Worm (Caenorhabditis elegans) whole organism, young adult: ENCODE results near the gene try-3.

Source experiments
- B0261.1 ChIP-seq: sonication (generic microtip); optimal IDR thresholded peaks from 2 replicates; lab custom pipeline; 2016; ENCODE audit warnings: mild to moderate bottlenecking, missing genetic modification characterization, moderate library complexity, missing compliant biosample characterization
- F33H1.4 ChIP-seq: fragments of 200-800 bp; sonication (Bioruptor generic); IDR thresholded peaks from 2 replicates; pipeline ENCODE4 v1.3.6; 2022; ENCODE audit warnings: missing genetic modification reagents, missing genetic modification characterization, missing compliant biosample characterization
- F49E8.2 ChIP-seq: sonication (generic microtip); optimal IDR thresholded peaks from 3 replicates; lab custom pipeline; 2017; ENCODE audit warnings: missing genetic modification characterization, mild to moderate bottlenecking, missing compliant biosample characterization, antibody characterized with exemption, moderate library complexity; ENCODE audit not compliant: insufficient read depth
- F55B11.4 ChIP-seq: sonication (generic microtip); optimal IDR thresholded peaks from 2 replicates; lab custom pipeline; 2016; ENCODE audit warnings: missing compliant biosample characterization, missing genetic modification characterization, borderline replicate concordance; ENCODE audit not compliant: insufficient read depth
- Y56A3A.18 ChIP-seq: fragments of 200-800 bp; sonication (Bioruptor generic); IDR thresholded peaks from 2 replicates; pipeline ENCODE4 v1.3.6; 2022; ENCODE audit warnings: missing genetic modification reagents, missing genetic modification characterization, missing compliant biosample characterization
- Y67H2A.10 ChIP-seq: fragments of 200-800 bp; sonication (Bioruptor generic); conservative IDR thresholded peaks from 2 replicates; pipeline ENCODE4 v1.3.6; 2022; ENCODE audit warnings: missing genetic modification reagents, missing genetic modification characterization, missing compliant biosample characterization
- Y95B8A.8 ChIP-seq: fragments of 200-800 bp; sonication (Bioruptor generic); IDR thresholded peaks from 2 replicates; pipeline ENCODE4 v1.3.6; 2022; ENCODE audit warnings: missing genetic modification reagents, missing genetic modification characterization, missing compliant biosample characterization
- aptf-2 ChIP-seq: fragments of 200-800 bp; sonication (Bioruptor generic); conservative IDR thresholded peaks from 2 replicates; pipeline ENCODE4 v1.3.6; 2022; ENCODE audit warnings: missing genetic modification reagents, missing genetic modification characterization, missing compliant biosample characterization
- atf-7 ChIP-seq: sonication (generic microtip); optimal IDR thresholded peaks from 2 replicates; lab custom pipeline; 2017; ENCODE audit warnings: mild to moderate bottlenecking, missing genetic modification characterization, missing compliant biosample characterization
- athp-1 ChIP-seq: sonication (generic microtip); optimal IDR thresholded peaks from 2 replicates; lab custom pipeline; 2017; ENCODE audit warnings: mild to moderate bottlenecking, missing genetic modification characterization, missing compliant biosample characterization
- attf-5 ChIP-seq: fragments of 200-800 bp; sonication (Bioruptor generic); optimal IDR thresholded peaks from 2 replicates; lab custom pipeline; 2018; ENCODE audit warnings: mild to moderate bottlenecking, missing genetic modification characterization, missing compliant biosample characterization
- bed-1 ChIP-seq: fragments of 200-800 bp; sonication (Bioruptor generic); IDR thresholded peaks from 2 replicates; pipeline ENCODE4 v1.3.6; 2022; ENCODE audit warnings: missing genetic modification reagents, missing genetic modification characterization, missing compliant biosample characterization
- cebp-1 ChIP-seq, 2 experiments: fragments of 200-800 bp in 1 of 2; sonication (Bioruptor generic) in 1 of 2; sonication (generic microtip) in 1 of 2; IDR thresholded peaks in 1 of 2; optimal IDR thresholded peaks in 1 of 2; 2 replicates each; pipeline versions ENCODE4 v1.3.6 to Lab custom; 2017 to 2022; ENCODE audit warnings: missing compliant biosample characterization in 2 of 2, missing genetic modification characterization in 2 of 2, mild to moderate bottlenecking in 1 of 2, missing genetic modification reagents in 1 of 2, moderate library complexity in 1 of 2
- ceh-79 ChIP-seq: sonication (generic microtip); optimal IDR thresholded peaks from 2 replicates; lab custom pipeline; 2017; ENCODE audit warnings: mild to moderate bottlenecking, missing genetic modification characterization, missing compliant biosample characterization
- chd-7 ChIP-seq: sonication (generic microtip); optimal IDR thresholded peaks from 2 replicates; lab custom pipeline; 2016; ENCODE audit warnings: mild to moderate bottlenecking, missing genetic modification characterization, moderate library complexity, missing compliant biosample characterization
- die-1 ChIP-seq: sonication (generic microtip); optimal IDR thresholded peaks from 2 replicates; lab custom pipeline; 2016; ENCODE audit warnings: missing genotype, mild to moderate bottlenecking, missing genetic modification characterization, missing compliant biosample characterization
- hrde-1 ChIP-seq: sonication (generic microtip); optimal IDR thresholded peaks from 2 replicates; lab custom pipeline; 2016; ENCODE audit warnings: missing genetic modification characterization, mild to moderate bottlenecking, missing compliant biosample characterization, moderate library complexity, missing genotype, missing genetic modification reagents, borderline replicate concordance
- lsy-27 ChIP-seq: sonication (generic microtip); optimal IDR thresholded peaks from 2 replicates; lab custom pipeline; 2017; ENCODE audit warnings: missing genetic modification characterization, mild to moderate bottlenecking, missing compliant biosample characterization, antibody characterized with exemption, missing genotype, borderline replicate concordance; ENCODE audit not compliant: insufficient read depth
- mel-28 ChIP-seq: sonication (generic microtip); optimal IDR thresholded peaks from 2 replicates; lab custom pipeline; 2016; ENCODE audit warnings: borderline replicate concordance, mild to moderate bottlenecking, missing genetic modification characterization, missing compliant biosample characterization
- nfya-1 ChIP-seq: sonication (generic microtip); optimal IDR thresholded peaks from 2 replicates; lab custom pipeline; 2017; ENCODE audit warnings: antibody characterized with exemption, missing compliant biosample characterization, missing genetic modification characterization, borderline replicate concordance; ENCODE audit not compliant: insufficient read depth
- nfyb-1 ChIP-seq: fragments of 200-800 bp; sonication (Bioruptor generic); IDR thresholded peaks from 2 replicates; pipeline ENCODE4 v1.3.6; 2022; ENCODE audit warnings: missing genetic modification reagents, missing genetic modification characterization, missing compliant biosample characterization
- pbrm-1 ChIP-seq: fragments of 200-800 bp; sonication (Bioruptor generic); IDR thresholded peaks from 2 replicates; pipeline ENCODE4 v1.3.6; 2022; ENCODE audit warnings: missing genetic modification reagents, missing genetic modification characterization, missing compliant biosample characterization
- rcor-1 ChIP-seq: fragments of 200-800 bp; sonication (Bioruptor generic); IDR thresholded peaks from 2 replicates; pipeline ENCODE4 v1.3.6; 2022; ENCODE audit warnings: missing genetic modification reagents, missing genetic modification characterization, missing compliant biosample characterization
- repo-1 ChIP-seq: sonication (generic microtip); optimal IDR thresholded peaks from 2 replicates; lab custom pipeline; 2017; ENCODE audit warnings: mild to moderate bottlenecking, missing genetic modification characterization, missing compliant biosample characterization
- snpc-1.1 ChIP-seq: sonication (generic microtip); optimal IDR thresholded peaks from 2 replicates; lab custom pipeline; 2017; ENCODE audit warnings: missing genetic modification characterization, mild to moderate bottlenecking, missing compliant biosample characterization, antibody characterized with exemption, moderate library complexity, missing genotype, missing genetic modification reagents; ENCODE audit not compliant: insufficient read depth
- snpc-4 ChIP-seq, 5 experiments: fragments of 150-350 bp in 1 of 5; sonication (generic microtip) in 4 of 5; optimal IDR thresholded peaks; 2 replicates each; lab custom pipeline; 2014 to 2018; ENCODE audit warnings: missing genetic modification characterization in 5 of 5, missing biosample characterization in 3 of 5, antibody characterized with exemption in 2 of 5, mild to moderate bottlenecking in 2 of 5, missing compliant biosample characterization in 2 of 5, missing genotype in 2 of 5, moderate library complexity in 2 of 5, missing genetic modification reagents in 1 of 5
- tbp1 ChIP-seq: fragments of 200-800 bp; sonication (Bioruptor generic); optimal IDR thresholded peaks from 2 replicates; lab custom pipeline; 2018; ENCODE audit warnings: mild to moderate bottlenecking, missing genetic modification characterization, missing compliant biosample characterization
- tlf-1 ChIP-seq: fragments of 200-800 bp; sonication (Bioruptor generic); optimal IDR thresholded peaks from 2 replicates; lab custom pipeline; 2018; ENCODE audit warnings: mild to moderate bottlenecking, missing genetic modification characterization, missing compliant biosample characterization
- unc-130 ChIP-seq: sonication (generic microtip); optimal IDR thresholded peaks from 2 replicates; lab custom pipeline; 2016; ENCODE audit warnings: missing genetic modification reagents, missing genetic modification characterization, missing compliant biosample characterization
- ztf-22 ChIP-seq: fragments of 200-800 bp; sonication (Bioruptor generic); optimal IDR thresholded peaks from 2 replicates; lab custom pipeline; 2018; ENCODE audit warnings: mild to moderate bottlenecking, missing genetic modification characterization, moderate library complexity, missing compliant biosample characterization

try-3 gene

ce11 chrIV:6522305-6522917 is 34.5 kb upstream of the try-3 start, which contains the start of gene ddi-1 (continued):
- no peak for TF ChIP-seq hrde-1
- no peak for TF ChIP-seq pbrm-1 (GFP tag; lab: Robert Waterston, UW)
- no peak for TF ChIP-seq snpc-4 (GFP tag; optimal IDR thresholded peaks at IDR 0.05; lab: Kevin White, UChicago)
- peak in 1 of 4 experiments; percentile 6 for TF ChIP-seq snpc-4 (tag; optimal IDR thresholded peaks at IDR 0.05; lab: Kevin White, UChicago)
- TF ChIP-seq B0261.1 (tag; lab: Kevin White, UChicago) = no peak
- peak; percentile 36 for TF ChIP-seq attf-5 (GFP tag; lab: Kevin White, UChicago)
- TF ChIP-seq athp-1 (tag; lab: Kevin White, UChicago) = no peak

- TF ChIP-seq bed-1 (GFP tag; lab: Robert Waterston, UW) = no peak
- TF ChIP-seq pbrm-1 (GFP tag; lab: Robert Waterston, UW) = no peak
- no peak for TF ChIP-seq cebp-1 (GFP tag; IDR thresholded peaks at IDR 0.05; lab: Robert Waterston, UW)
- TF ChIP-seq cebp-1 (tag; optimal IDR thresholded peaks at IDR 0.05; lab: Kevin White, UChicago) = no peak
- TF ChIP-seq F33H1.4 = no peak
- no peak for TF ChIP-seq rcor-1 (GFP tag; lab: Robert Waterston, UW)
- no peak for TF ChIP-seq chd-7 (tag; lab: Kevin White, UChicago)
- no peak for TF ChIP-seq F55B11.4 (tag; lab: Kevin White, UChicago)
- TF ChIP-seq unc-130 = no peak
- no peak for TF ChIP-seq snpc-1.1 (tag; lab: Kevin White, UChicago)
- no peak for TF ChIP-seq F49E8.2 (tag; lab: Kevin White, UChicago)
- TF ChIP-seq die-1 = no peak
- TF ChIP-seq Y67H2A.10 (GFP tag; lab: Robert Waterston, UW) = no peak
- TF ChIP-seq tbp1 (GFP tag; lab: Kevin White, UChicago) = no peak
- TF ChIP-seq nfya-1 (tag; lab: Kevin White, UChicago) = no peak
- TF ChIP-seq tlf-1 (GFP tag; lab: Kevin White, UChicago) = no peak
- TF ChIP-seq aptf-2 (GFP tag; lab: Robert Waterston, UW) = no peak
- no peak for TF ChIP-seq ztf-22 (GFP tag; lab: Kevin White, UChicago)
- TF ChIP-seq B0261.1 (tag; lab: Kevin White, UChicago) = no peak
These were observed 33.2 kb upstream of the try-3 start for ce11 chrIV:6523773-6524172.

- TF ChIP-seq unc-130 = no peak
- TF ChIP-seq lsy-27 (tag; lab: Kevin White, UChicago) = no peak
- TF ChIP-seq ceh-79 (tag; lab: Kevin White, UChicago) = peak; percentile 34
- no peak for TF ChIP-seq mel-28 (tag; lab: Kevin White, UChicago)
- peak; percentile 10 for TF ChIP-seq repo-1 (tag; lab: Kevin White, UChicago)
- peak; percentile 7 for TF ChIP-seq atf-7 (tag; lab: Kevin White, UChicago)
- no peak for TF ChIP-seq cebp-1 (GFP tag; IDR thresholded peaks at IDR 0.05; lab: Robert Waterston, UW)
- peak; percentile 36 for TF ChIP-seq cebp-1 (tag; optimal IDR thresholded peaks at IDR 0.05; lab: Kevin White, UChicago)
- no peak for TF ChIP-seq snpc-4 (GFP tag; optimal IDR thresholded peaks at IDR 0.05; lab: Kevin White, UChicago)
- peak in 1 of 4 experiments; percentile 62 for TF ChIP-seq snpc-4 (tag; optimal IDR thresholded peaks at IDR 0.05; lab: Kevin White, UChicago)
- TF ChIP-seq Y95B8A.8 = 0 out of 2 replicates have a peak, but pooled peaks have one; percentile 8
- 0 out of 2 replicates have a peak, but pooled peaks have one; percentile 36 for TF ChIP-seq Y56A3A.18 (GFP tag; lab: Robert Waterston, UW)
- TF ChIP-seq F55B11.4 (tag; lab: Kevin White, UChicago) = no peak
- peak; percentile 50; the same call in 1 of the 2 replicates for TF ChIP-seq nfyb-1 (GFP tag; lab: Robert Waterston, UW)
These were observed 32.4 kb upstream of the try-3 start, which contains the start of gene C01G5.5 for ce11 chrIV:6524531-6524930. TSS of gene C01G5.5 (plus strand) at chrIV:6524610.
